Worm (Caenorhabditis elegans) whole organism, early embryonic: ENCODE data around the gene nhr-207.

Experiments used
- F13C5.2 ChIP-seq: sonication (generic microtip); optimal IDR thresholded peaks from 2 replicates; lab custom pipeline; 2017; ENCODE audit warnings: mild to moderate bottlenecking, missing genetic modification characterization, inconsistent platforms, missing compliant biosample characterization
- ama-1 ChIP-seq: fragments of 150-350 bp; optimal IDR thresholded peaks from 2 replicates; lab custom pipeline; 2014
- flt-1 ChIP-seq: fragments of 200-800 bp; sonication (Bioruptor generic); IDR thresholded peaks from 2 replicates; pipeline ENCODE4 v1.3.6; 2022; ENCODE audit warnings: missing genetic modification characterization, missing compliant biosample characterization
- hmg-4 ChIP-seq: fragments of 200-800 bp; sonication (Bioruptor generic); optimal IDR thresholded peaks from 2 replicates; lab custom pipeline; 2018; ENCODE audit warnings: mild to moderate bottlenecking, missing genetic modification characterization, missing compliant biosample characterization
- scrt-1 ChIP-seq: fragments of 200-800 bp; sonication (Bioruptor generic); IDR thresholded peaks from 2 replicates; pipeline ENCODE4 v1.3.6; 2022; ENCODE audit warnings: missing genetic modification characterization, missing compliant biosample characterization
- tbx-11 ChIP-seq: fragments of 200-800 bp; sonication (Bioruptor generic); IDR thresholded peaks from 2 replicates; pipeline ENCODE4 v1.3.6; 2022; ENCODE audit warnings: missing genetic modification characterization, missing compliant biosample characterization
- tra-4 ChIP-seq: sonication (generic microtip); optimal IDR thresholded peaks from 2 replicates; lab custom pipeline; 2017; ENCODE audit warnings: missing genetic modification characterization, missing compliant biosample characterization

DNA sequence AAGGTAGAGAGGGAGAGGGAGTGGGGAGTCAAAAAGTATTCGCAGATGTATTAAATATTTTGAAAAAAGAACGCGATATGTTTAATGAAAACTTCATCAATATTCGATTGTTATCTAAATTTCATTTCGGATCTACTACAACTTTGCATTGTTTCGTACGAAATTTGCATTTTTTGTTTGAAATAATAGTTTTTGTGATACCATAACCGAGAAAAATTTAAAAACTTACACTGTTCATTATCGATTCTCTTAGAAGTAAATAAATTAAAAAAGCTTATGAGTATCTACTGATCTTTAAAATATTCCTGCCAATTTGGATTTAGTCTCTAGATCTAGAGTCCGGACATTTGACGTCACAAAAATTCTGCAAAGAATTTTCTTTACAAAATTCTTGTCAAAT is 15.7 kb upstream of the nhr-207 start, which contains the start of gene R07B7.9:
- TF ChIP-seq tra-4, result no peak
- TF ChIP-seq ama-1, result no peak
- TF ChIP-seq F13C5.2 (tag; lab: Kevin White, UChicago), result no peak
- TF ChIP-seq tbx-11 (GFP tag; lab: Robert Waterston, UW), result no peak
- TF ChIP-seq hmg-4, result no peak
- no peak for TF ChIP-seq flt-1 (GFP tag; lab: Robert Waterston, UW)
- no peak for TF ChIP-seq scrt-1 (GFP tag; lab: Robert Waterston, UW)
